Fruit fly (Drosophila melanogaster) whole organism, embryonic: ENCODE results near the gene sbr.
A peak's percentile ranks its signal among the peaks of the same experiment; 100 is the strongest.

Experiments used
- ATbp ChIP-seq: fragments of 200-800 bp; sonication (Bioruptor generic); optimal IDR thresholded peaks from 2 replicates; lab custom pipeline; 2017; ENCODE audit warnings: missing biosample characterization, mild to moderate bottlenecking, missing genetic modification characterization, missing genetic modification reagents
- CG11504 ChIP-seq: fragments of 200-800 bp; sonication (Bioruptor generic); optimal IDR thresholded peaks from 3 replicates; lab custom pipeline; 2019; ENCODE audit warnings: missing biosample characterization, mild to moderate bottlenecking, missing genetic modification characterization, moderate library complexity
- CG11696 ChIP-seq: fragments of 200-800 bp; sonication (Bioruptor generic); IDR thresholded peaks from 2 replicates; pipeline ENCODE4 v1.3.6; 2022; ENCODE audit warnings: missing biosample characterization, missing genetic modification characterization
- CG11723 ChIP-seq: fragments of 200-800 bp; sonication (Bioruptor generic); optimal IDR thresholded peaks from 2 replicates; lab custom pipeline; 2017; ENCODE audit warnings: missing biosample characterization, mild to moderate bottlenecking, missing genetic modification characterization
- CG14441 ChIP-seq: fragments of 200-800 bp; sonication (Bioruptor generic); IDR thresholded peaks from 2 replicates; pipeline ENCODE4 v1.3.6; 2022; ENCODE audit warnings: missing biosample characterization, missing genetic modification characterization
- CG1529 ChIP-seq: fragments of 200-800 bp; sonication (Bioruptor generic); optimal IDR thresholded peaks from 3 replicates; lab custom pipeline; 2018; ENCODE audit warnings: missing biosample characterization, missing genetic modification characterization
- CG17359 ChIP-seq: fragments of 200-800 bp; sonication (Bioruptor generic); optimal IDR thresholded peaks from 3 replicates; lab custom pipeline; 2018; ENCODE audit warnings: missing biosample characterization, mild to moderate bottlenecking, missing genetic modification characterization, moderate library complexity
- CG17612 ChIP-seq: fragments of 200-800 bp; sonication (Bioruptor generic); IDR thresholded peaks from 2 replicates; pipeline ENCODE4 v1.3.6; 2022; ENCODE audit warnings: missing biosample characterization, missing genetic modification characterization
- CG1792 ChIP-seq: fragments of 200-800 bp; sonication (Bioruptor generic); optimal IDR thresholded peaks from 2 replicates; lab custom pipeline; 2016; ENCODE audit warnings: missing biosample characterization, missing genetic modification characterization
- CG3407 ChIP-seq: fragments of 200-800 bp; sonication (Bioruptor generic); optimal IDR thresholded peaks from 2 replicates; lab custom pipeline; 2018; ENCODE audit warnings: missing biosample characterization, mild to moderate bottlenecking, missing genetic modification characterization
- CG4707 ChIP-seq: fragments of 200-800 bp; sonication (Bioruptor generic); optimal IDR thresholded peaks from 2 replicates; lab custom pipeline; 2018; ENCODE audit warnings: missing biosample characterization, mild to moderate bottlenecking, missing genetic modification characterization, moderate library complexity
- CG5953 ChIP-seq: fragments of 200-800 bp; sonication (Bioruptor generic); IDR thresholded peaks from 2 replicates; pipeline ENCODE4 v1.3.6; 2022; ENCODE audit warnings: missing biosample characterization, missing genetic modification characterization
- CG8281 ChIP-seq: fragments of 200-800 bp; sonication (Bioruptor generic); optimal IDR thresholded peaks from 2 replicates; lab custom pipeline; 2018; ENCODE audit warnings: missing biosample characterization, mild to moderate bottlenecking, missing genetic modification characterization, moderate library complexity
- CG9797 ChIP-seq: fragments of 200-800 bp; sonication (Bioruptor generic); optimal IDR thresholded peaks from 3 replicates; lab custom pipeline; 2018; ENCODE audit warnings: missing biosample characterization, mild to moderate bottlenecking, missing genetic modification characterization
- CkIIα-i1 ChIP-seq: fragments of 200-800 bp; sonication (Bioruptor generic); IDR thresholded peaks from 2 replicates; pipeline ENCODE4 v1.3.6; 2022; ENCODE audit warnings: missing biosample characterization, missing genetic modification characterization
- Drgx ChIP-seq: fragments of 200-800 bp; sonication (Bioruptor generic); IDR thresholded peaks from 2 replicates; pipeline ENCODE4 v1.3.6; 2022; ENCODE audit warnings: missing biosample characterization, missing genetic modification characterization
- Ets65A ChIP-seq: fragments of 200-800 bp; sonication (Bioruptor generic); peaks from one replicate; lab custom pipeline; 2016; ENCODE audit warnings: missing biosample characterization, missing genetic modification characterization
- HLH4C ChIP-seq: fragments of 200-800 bp; sonication (Bioruptor generic); IDR thresholded peaks from 3 replicates; pipeline ENCODE4 v1.3.6; 2022; ENCODE audit warnings: missing biosample characterization, missing genetic modification characterization; ENCODE audit not compliant: partially characterized antibody
- Med ChIP-seq: fragments of 200-800 bp; sonication (Bioruptor generic); peaks from one replicate; lab custom pipeline; 2016; ENCODE audit warnings: missing biosample characterization, missing genetic modification characterization, mild to moderate bottlenecking, inconsistent platforms, moderate library complexity
- NK7.1 ChIP-seq: fragments of 200-800 bp; sonication (Bioruptor generic); optimal IDR thresholded peaks from 3 replicates; lab custom pipeline; 2016; ENCODE audit warnings: missing biosample characterization, missing genetic modification characterization
- Poxn ChIP-seq: fragments of 200-800 bp; sonication (Bioruptor generic); IDR thresholded peaks from 2 replicates; pipeline ENCODE4 v1.3.6; 2022; ENCODE audit warnings: missing biosample characterization, missing genetic modification characterization
- Stat92E ChIP-seq, 3 experiments: fragments of >200 bp in 2 of 3; fragments of 200-800 bp in 1 of 3; sonication (Bioruptor generic) in 1 of 3; optimal IDR thresholded peaks; 2 replicates each; lab custom pipeline; 2017 to 2019; ENCODE audit warnings: missing biosample characterization in 3 of 3, missing genetic modification characterization in 3 of 3, mild to moderate bottlenecking in 1 of 3, moderate library complexity in 1 of 3
- Taf1 ChIP-seq: fragments of 200-800 bp; sonication (Bioruptor generic); IDR thresholded peaks from 2 replicates; pipeline ENCODE4 v1.3.6; 2022; ENCODE audit warnings: missing biosample characterization, missing genetic modification characterization
- Trl ChIP-seq, 3 experiments: fragments of >200 bp in 2 of 3; fragments of 200-800 bp in 1 of 3; sonication (Bioruptor generic) in 1 of 3; optimal IDR thresholded peaks; 2 replicates in 1 of 3; 3 replicates in 2 of 3; lab custom pipeline; 2016 to 2017; ENCODE audit warnings: missing biosample characterization in 1 of 3, missing genetic modification characterization in 1 of 3
- Xrp1 ChIP-seq: fragments of 200-800 bp; sonication (Bioruptor generic); IDR thresholded peaks from 2 replicates; pipeline ENCODE4 v1.3.6; 2022; ENCODE audit warnings: missing biosample characterization, missing genetic modification characterization
- ab ChIP-seq: fragments of 200-800 bp; sonication (Bioruptor generic); optimal IDR thresholded peaks from 2 replicates; lab custom pipeline; 2016; ENCODE audit warnings: missing biosample characterization, missing genetic modification characterization
- az2 ChIP-seq: fragments of 200-800 bp; sonication (Bioruptor generic); optimal IDR thresholded peaks from 3 replicates; lab custom pipeline; 2016; ENCODE audit warnings: missing biosample characterization, missing genetic modification characterization
- dan ChIP-seq: fragments of 200-800 bp; sonication (Bioruptor generic); IDR thresholded peaks from 2 replicates; pipeline ENCODE4 v1.3.6; 2022; ENCODE audit warnings: missing biosample characterization, missing genetic modification characterization
- dimm ChIP-seq: fragments of 200-800 bp; sonication (Bioruptor generic); IDR thresholded peaks from 2 replicates; pipeline ENCODE4 v1.3.6; 2022; ENCODE audit warnings: missing biosample characterization, missing genetic modification characterization
- en ChIP-seq: fragments of 200-800 bp; sonication (Bioruptor generic); optimal IDR thresholded peaks from 2 replicates; lab custom pipeline; 2016; ENCODE audit warnings: missing biosample characterization, missing genetic modification characterization
- gcm2 ChIP-seq: fragments of 200-800 bp; sonication (Bioruptor generic); optimal IDR thresholded peaks from 2 replicates; lab custom pipeline; 2016; ENCODE audit warnings: missing biosample characterization, missing genetic modification characterization
- hb ChIP-seq: fragments of 200-800 bp; sonication (Bioruptor generic); IDR thresholded peaks from 3 replicates; pipeline ENCODE4 v1.3.6; 2022; ENCODE audit warnings: missing biosample characterization, missing genetic modification characterization; ENCODE audit not compliant: partially characterized antibody
- hbn ChIP-seq: fragments of 200-800 bp; sonication (Bioruptor generic); IDR thresholded peaks from 2 replicates; pipeline ENCODE4 v1.3.6; 2022; ENCODE audit warnings: missing biosample characterization, missing genetic modification characterization; ENCODE audit not compliant: partially characterized antibody
- ind ChIP-seq: fragments of 200-800 bp; sonication (Bioruptor generic); optimal IDR thresholded peaks from 3 replicates; lab custom pipeline; 2016; ENCODE audit warnings: missing biosample characterization, missing genetic modification characterization
- klu ChIP-seq: fragments of 200-800 bp; sonication (Bioruptor generic); IDR thresholded peaks from 2 replicates; pipeline ENCODE4 v1.3.6; 2022; ENCODE audit warnings: missing biosample characterization, missing genetic modification characterization
- kni ChIP-seq: fragments of 200-800 bp; sonication (Bioruptor generic); optimal IDR thresholded peaks from 3 replicates; lab custom pipeline; 2017; ENCODE audit warnings: mild to moderate bottlenecking, missing biosample characterization, missing genetic modification reagents, missing genetic modification characterization
- lola ChIP-seq, 3 experiments: fragments of >200 bp in 2 of 3; fragments of 200-800 bp in 1 of 3; sonication (Bioruptor generic) in 1 of 3; optimal IDR thresholded peaks; 2 replicates each; lab custom pipeline; 2017 to 2019; ENCODE audit warnings: missing biosample characterization in 3 of 3, missing genetic modification characterization in 3 of 3, mild to moderate bottlenecking in 1 of 3, moderate library complexity in 1 of 3
- nom ChIP-seq: fragments of 200-800 bp; sonication (Bioruptor generic); optimal IDR thresholded peaks from 2 replicates; lab custom pipeline; 2017; ENCODE audit warnings: missing biosample characterization, missing genetic modification characterization, mild to moderate bottlenecking, moderate library complexity, missing genetic modification reagents
- pum ChIP-seq: fragments of 200-800 bp; sonication (Bioruptor generic); optimal IDR thresholded peaks from 2 replicates; lab custom pipeline; 2016; ENCODE audit warnings: missing biosample characterization, missing genetic modification characterization
- sens ChIP-seq: fragments of 200-800 bp; sonication (Bioruptor generic); peaks from one replicate; lab custom pipeline; 2016; ENCODE audit warnings: missing biosample characterization, missing genetic modification characterization
- seq ChIP-seq: fragments of 200-800 bp; sonication (Bioruptor generic); IDR thresholded peaks from 2 replicates; pipeline ENCODE4 v1.3.6; 2022; ENCODE audit warnings: missing biosample characterization, missing genetic modification characterization
- tin ChIP-seq: fragments of 200-800 bp; sonication (Bioruptor generic); optimal IDR thresholded peaks from 3 replicates; lab custom pipeline; 2016; ENCODE audit warnings: missing biosample characterization, missing genetic modification characterization
- tna ChIP-seq: fragments of 200-800 bp; sonication (Bioruptor generic); IDR thresholded peaks from 2 replicates; pipeline ENCODE4 v1.3.6; 2022; ENCODE audit warnings: missing biosample characterization, missing genetic modification characterization; ENCODE audit not compliant: partially characterized antibody
- zen2 ChIP-seq: fragments of 200-800 bp; sonication (Bioruptor generic); IDR thresholded peaks from 3 replicates; pipeline ENCODE4 v1.3.6; 2022; ENCODE audit warnings: missing biosample characterization, missing genetic modification characterization; ENCODE audit not compliant: partially characterized antibody

The sbr gene

DNA sequence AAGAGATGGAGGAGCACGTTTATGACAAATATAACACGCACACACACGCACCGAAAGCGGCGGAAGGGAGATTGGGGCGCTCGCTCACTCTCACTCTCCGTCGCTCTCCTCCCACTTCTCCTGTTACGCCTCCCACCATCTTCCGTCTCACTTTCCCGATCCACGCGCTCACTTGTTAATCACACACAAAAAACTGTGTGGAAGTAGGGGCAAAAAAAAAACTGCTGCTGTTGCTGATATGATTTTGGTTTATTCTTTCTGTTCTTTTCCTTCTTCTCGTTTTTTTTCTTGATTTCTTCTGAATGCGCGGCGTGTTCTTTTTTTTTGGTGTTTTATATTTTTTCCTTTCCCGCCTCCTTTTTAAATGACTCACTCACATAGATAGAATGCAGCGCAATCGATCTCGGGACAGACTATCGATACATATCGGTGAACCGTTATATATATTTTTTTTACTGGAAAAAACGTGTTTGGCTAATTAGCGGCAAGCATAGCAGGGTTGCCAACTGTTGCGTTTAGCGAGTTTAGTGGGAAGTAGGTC, 41.2 kb downstream of the sbr start (continued):
- TF ChIP-seq kni (peak; percentile 64), HLH4C (GFP tag; lab: Robert Waterston, UW) (0 out of 3 replicates have a peak, but pooled peaks have one; percentile 33), en (GFP tag; lab: Kevin White, UChicago) (no peak), tin (GFP tag; lab: Kevin White, UChicago) (no peak), lola (GFP tag; optimal IDR thresholded peaks at IDR 0.05; lab: Kevin White, UChicago) (no peak), CG14441 (GFP tag; lab: Robert Waterston, UW) (no peak), Ets65A (GFP tag; lab: Kevin White, UChicago) (no peak), hbn (GFP tag; lab: Robert Waterston, UW) (peak; percentile 45), dan (GFP tag; lab: Robert Waterston, UW) (no peak), sens (GFP tag; lab: Kevin White, UChicago) (peak; percentile 79)

DNA sequence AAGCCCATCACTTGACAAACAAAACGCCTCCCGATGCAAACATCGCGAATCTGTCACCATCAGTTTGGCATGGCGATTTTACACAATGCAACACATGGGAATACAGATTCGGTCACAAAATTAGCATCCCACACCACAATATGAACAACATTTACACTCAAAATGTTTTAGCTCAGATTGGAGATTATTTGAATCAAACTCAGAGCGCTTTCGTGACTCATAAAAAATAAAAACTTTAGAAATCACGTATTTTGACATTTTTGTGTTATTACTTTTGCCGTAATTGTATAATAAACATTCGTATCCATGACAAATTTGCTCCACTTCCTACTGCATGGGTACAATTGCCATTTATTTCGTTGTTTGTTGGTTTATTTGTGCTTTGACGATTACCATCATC, 42.9 kb downstream of the sbr start:
- no peak for TF ChIP-seq dimm (GFP tag; lab: Robert Waterston, UW)
- no peak for TF ChIP-seq ATbp
- TF ChIP-seq Drgx, result peak; percentile 40
- 0 out of 2 replicates have a peak, but pooled peaks have one; percentile 6 for TF ChIP-seq seq (GFP tag; lab: Robert Waterston, UW)
- TF ChIP-seq sens (GFP tag; lab: Kevin White, UChicago), result peak; percentile 62
- TF ChIP-seq CkIIα-i1 (GFP tag; lab: Robert Waterston, UW), result no peak
- TF ChIP-seq nom, result no peak
- TF ChIP-seq pum (GFP tag; lab: Kevin White, UChicago), result no peak
- no peak for TF ChIP-seq CG17612 (GFP tag; lab: Robert Waterston, UW)
- no peak for TF ChIP-seq tin (GFP tag; lab: Kevin White, UChicago)
- no peak for TF ChIP-seq az2 (GFP tag; lab: Kevin White, UChicago)
- TF ChIP-seq Med (GFP tag; lab: Kevin White, UChicago), result peak; percentile 74
- 0 out of 2 replicates have a peak, but pooled peaks have one; percentile 5 for TF ChIP-seq CG11696 (GFP tag; lab: Robert Waterston, UW)

DNA sequence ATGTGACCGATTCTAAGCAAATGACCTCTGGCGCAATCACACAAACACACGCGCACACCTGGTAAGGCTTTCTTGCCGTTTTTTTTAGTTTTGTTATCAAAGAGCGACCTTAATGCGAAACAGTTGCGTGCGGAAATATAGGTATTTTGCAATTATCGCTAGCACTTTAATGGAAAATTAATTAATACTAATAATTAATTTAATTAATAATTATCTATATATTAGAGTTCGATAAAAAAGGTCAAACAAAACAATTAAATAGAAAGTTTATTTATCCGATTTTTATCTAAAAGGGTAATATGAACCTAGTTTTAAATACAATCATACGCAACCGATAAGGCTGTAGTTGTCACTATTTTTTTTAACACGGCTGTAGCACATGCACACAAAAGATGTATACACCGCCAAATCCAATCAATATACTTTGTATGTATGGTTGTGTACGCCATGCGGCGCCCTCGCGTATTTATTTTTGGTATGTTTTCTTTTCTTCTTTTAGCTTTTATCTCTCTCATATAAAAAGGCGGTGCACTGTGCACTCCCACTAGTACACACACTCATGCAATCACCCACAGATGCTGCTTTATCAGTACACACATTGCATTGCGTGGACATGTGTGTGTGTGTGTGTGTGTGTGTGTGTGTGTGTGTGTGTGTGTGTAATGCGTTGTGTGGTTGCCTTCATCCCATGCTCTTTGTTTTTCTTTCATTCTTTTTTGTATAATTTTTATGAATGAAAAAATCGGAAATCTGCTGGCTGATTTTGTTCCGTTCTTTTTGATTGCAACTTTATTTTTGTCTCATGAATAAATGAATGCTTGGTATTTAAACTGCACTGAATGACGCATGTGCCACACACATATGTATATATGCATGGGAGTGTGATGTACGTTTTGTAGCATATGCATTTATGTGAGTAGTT, 44.2 kb downstream of the sbr start:
- TF ChIP-seq CG1792 (GFP tag; lab: Kevin White, UChicago), result no peak
- no peak for TF ChIP-seq Trl (optimal IDR thresholded peaks at IDR 0.05; lab: Kevin White, UChicago)
- no peak for TF ChIP-seq Trl (GFP tag; optimal IDR thresholded peaks at IDR 0.05; lab: Kevin White, UChicago)
- TF ChIP-seq kni, result no peak
- TF ChIP-seq dan (GFP tag; lab: Robert Waterston, UW), result no peak
- TF ChIP-seq CG3407, result peak; percentile 45
- no peak for TF ChIP-seq Poxn
- TF ChIP-seq Taf1, result no peak
- TF ChIP-seq tna (GFP tag; lab: Robert Waterston, UW), result no peak
- peak; percentile 70 for TF ChIP-seq CG17359 (tag; lab: Kevin White, UChicago)
- TF ChIP-seq CG9797 (GFP tag; lab: Kevin White, UChicago), result no peak
- no peak for TF ChIP-seq NK7.1 (GFP tag; lab: Kevin White, UChicago)
- peak; percentile 64 for TF ChIP-seq Ets65A (GFP tag; lab: Kevin White, UChicago)
- TF ChIP-seq klu (GFP tag; lab: Robert Waterston, UW), result no peak; the same call in 1 of the 2 replicates
- no peak for TF ChIP-seq Stat92E (GFP tag; optimal IDR thresholded peaks at IDR 0.05; lab: Kevin White, UChicago)
- peak; percentile 37 for TF ChIP-seq ind (GFP tag; lab: Kevin White, UChicago)
- TF ChIP-seq hb (GFP tag; lab: Robert Waterston, UW), result no peak
- peak; percentile 71 for TF ChIP-seq Xrp1 (GFP tag; lab: Robert Waterston, UW)
- no peak for TF ChIP-seq CG5953 (GFP tag; lab: Robert Waterston, UW)
- peak; percentile 19 for TF ChIP-seq CG11723 (GFP tag; lab: Kevin White, UChicago)
- TF ChIP-seq zen2 (GFP tag; lab: Robert Waterston, UW), result no peak
- no peak for TF ChIP-seq gcm2 (GFP tag; lab: Kevin White, UChicago)
- TF ChIP-seq CG1529 (GFP tag; lab: Kevin White, UChicago), result peak; percentile 47
- peak; percentile 47 for TF ChIP-seq CG8281
- TF ChIP-seq CG14441 (GFP tag; lab: Robert Waterston, UW), result peak; percentile 42; the same call in 1 of the 2 replicates
- no peak for TF ChIP-seq CG11504 (tag; lab: Kevin White, UChicago)
- no peak for TF ChIP-seq ab (GFP tag; lab: Kevin White, UChicago)
- TF ChIP-seq CG4707 (GFP tag; lab: Kevin White, UChicago), result no peak
